Worm (Caenorhabditis elegans) whole organism, early embryonic: ENCODE data around the gene vha-17.

Source experiments
- F13C5.2 ChIP-seq: sonication (generic microtip); optimal IDR thresholded peaks from 2 replicates; lab custom pipeline; 2017; ENCODE audit warnings: mild to moderate bottlenecking, missing genetic modification characterization, inconsistent platforms, missing compliant biosample characterization
- aly-1 ChIP-seq: sonication (generic microtip); optimal IDR thresholded peaks from 2 replicates; lab custom pipeline; 2016; ENCODE audit warnings: missing genetic modification characterization, missing compliant biosample characterization
- ama-1 ChIP-seq: fragments of 150-350 bp; optimal IDR thresholded peaks from 2 replicates; lab custom pipeline; 2014
- ceh-36 ChIP-seq: sonication (generic microtip); optimal IDR thresholded peaks from 2 replicates; lab custom pipeline; 2016; ENCODE audit warnings: missing genetic modification characterization, inconsistent platforms, missing compliant biosample characterization
- hmg-4 ChIP-seq: fragments of 200-800 bp; sonication (Bioruptor generic); optimal IDR thresholded peaks from 2 replicates; lab custom pipeline; 2018; ENCODE audit warnings: mild to moderate bottlenecking, missing genetic modification characterization, missing compliant biosample characterization
- tra-4 ChIP-seq: sonication (generic microtip); optimal IDR thresholded peaks from 2 replicates; lab custom pipeline; 2017; ENCODE audit warnings: missing genetic modification characterization, missing compliant biosample characterization

ce11 chrIV:9353728-9354127 is 32.1 kb downstream of the vha-17 start:
- TF ChIP-seq aly-1, result no peak
- no peak for TF ChIP-seq hmg-4 (GFP tag; lab: Kevin White, UChicago)
- TF ChIP-seq ama-1 (lab: Kevin White, UChicago), result no peak
- TF ChIP-seq tra-4 (tag; lab: Kevin White, UChicago), result no peak
- TF ChIP-seq ceh-36 (tag; lab: Kevin White, UChicago), result no peak
- TF ChIP-seq F13C5.2 (tag; lab: Kevin White, UChicago), result no peak
